Fruit fly (Drosophila melanogaster) whole organism, embryonic: Measurements from ENCODE around the gene Utx.

Experiments
- B-H1 ChIP-seq: fragments of 200-800 bp; sonication (Bioruptor generic); IDR thresholded peaks from 3 replicates; pipeline ENCODE4 v1.3.6; 2022; ENCODE audit warnings: missing biosample characterization, missing genetic modification characterization
- CG1024 ChIP-seq: fragments of 200-800 bp; sonication (Bioruptor generic); IDR thresholded peaks from 2 replicates; pipeline ENCODE4 v1.3.6; 2022; ENCODE audit warnings: missing biosample characterization, missing genetic modification characterization
- CG10267 ChIP-seq: fragments of 200-800 bp; sonication (Bioruptor generic); optimal IDR thresholded peaks from 2 replicates; lab custom pipeline; 2018; ENCODE audit warnings: missing biosample characterization, mild to moderate bottlenecking, missing genetic modification characterization, moderate library complexity
- CG11085 ChIP-seq: fragments of 200-800 bp; sonication (Bioruptor generic); IDR thresholded peaks from 2 replicates; pipeline ENCODE4 v1.3.6; 2022; ENCODE audit warnings: missing biosample characterization, missing genetic modification characterization
- CG13775 ChIP-seq: fragments of 200-800 bp; sonication (Bioruptor generic); optimal IDR thresholded peaks from 3 replicates; lab custom pipeline; 2017; ENCODE audit warnings: missing biosample characterization, mild to moderate bottlenecking, missing genetic modification characterization
- CG15479 ChIP-seq: fragments of 200-800 bp; sonication (Bioruptor generic); optimal IDR thresholded peaks from 3 replicates; lab custom pipeline; 2019; ENCODE audit warnings: missing biosample characterization, mild to moderate bottlenecking, missing genetic modification characterization, moderate library complexity
- CG15514 ChIP-seq: fragments of 200-800 bp; sonication (Bioruptor generic); optimal IDR thresholded peaks from 3 replicates; lab custom pipeline; 2017; ENCODE audit warnings: missing biosample characterization, missing genetic modification characterization, mild to moderate bottlenecking, moderate library complexity, missing genetic modification reagents
- CG1603 ChIP-seq: fragments of 200-800 bp; sonication (Bioruptor generic); optimal IDR thresholded peaks from 2 replicates; lab custom pipeline; 2019; ENCODE audit warnings: missing biosample characterization, mild to moderate bottlenecking, missing genetic modification characterization, moderate library complexity
- CG17568 ChIP-seq: fragments of 200-800 bp; sonication (Bioruptor generic); optimal IDR thresholded peaks from 2 replicates; lab custom pipeline; 2018; ENCODE audit warnings: missing biosample characterization, mild to moderate bottlenecking, missing genetic modification characterization, moderate library complexity
- CG30020 ChIP-seq: fragments of 200-800 bp; optimal IDR thresholded peaks from 2 replicates; lab custom pipeline; 2019; ENCODE audit warnings: missing biosample characterization, mild to moderate bottlenecking, missing genetic modification characterization, moderate library complexity
- CG34422 ChIP-seq: fragments of 200-800 bp; sonication (Bioruptor generic); IDR thresholded peaks from 3 replicates; pipeline ENCODE4 v1.3.6; 2022; ENCODE audit warnings: missing biosample characterization, missing genetic modification characterization
- CG42726 ChIP-seq: fragments of 200-800 bp; sonication (Bioruptor generic); IDR thresholded peaks from 2 replicates; pipeline ENCODE4 v1.3.6; 2022; ENCODE audit warnings: missing biosample characterization, missing genetic modification characterization; ENCODE audit not compliant: partially characterized antibody
- CG4424 ChIP-seq: fragments of 200-800 bp; sonication (Bioruptor generic); optimal IDR thresholded peaks from 3 replicates; lab custom pipeline; 2016; ENCODE audit warnings: missing biosample characterization, missing genetic modification characterization
- CG4617 ChIP-seq: fragments of 200-800 bp; sonication (Bioruptor generic); optimal IDR thresholded peaks from 3 replicates; lab custom pipeline; 2016; ENCODE audit warnings: missing biosample characterization, missing genetic modification characterization, borderline replicate concordance
- CG6254 ChIP-seq: fragments of 200-800 bp; sonication (Bioruptor generic); optimal IDR thresholded peaks from 3 replicates; lab custom pipeline; 2017; ENCODE audit warnings: mild to moderate bottlenecking, missing biosample characterization, missing genetic modification reagents, missing genetic modification characterization
- CG6791 ChIP-seq: fragments of 200-800 bp; sonication (Bioruptor generic); IDR thresholded peaks from 3 replicates; pipeline ENCODE4 v1.3.6; 2022; ENCODE audit warnings: missing biosample characterization, missing genetic modification characterization; ENCODE audit not compliant: partially characterized antibody
- CG7271 ChIP-seq: fragments of 200-800 bp; sonication (Bioruptor generic); optimal IDR thresholded peaks from 2 replicates; lab custom pipeline; 2018; ENCODE audit warnings: missing biosample characterization, mild to moderate bottlenecking, missing genetic modification characterization, moderate library complexity
- CG8388 ChIP-seq: fragments of 200-800 bp; sonication (Bioruptor generic); optimal IDR thresholded peaks from 2 replicates; lab custom pipeline; 2019; ENCODE audit warnings: missing biosample characterization, mild to moderate bottlenecking, missing genetic modification characterization, moderate library complexity
- CG8765 ChIP-seq: fragments of 200-800 bp; sonication (Bioruptor generic); IDR thresholded peaks from 2 replicates; pipeline ENCODE4 v1.3.6; 2022; ENCODE audit warnings: missing biosample characterization, missing genetic modification characterization
- Dip3 ChIP-seq: fragments of 200-800 bp; sonication (Bioruptor generic); optimal IDR thresholded peaks from 3 replicates; lab custom pipeline; 2016; ENCODE audit warnings: missing biosample characterization, missing genetic modification characterization
- Dp ChIP-seq: fragments of 200-800 bp; sonication (Bioruptor generic); optimal IDR thresholded peaks from 2 replicates; lab custom pipeline; 2018; ENCODE audit warnings: missing biosample characterization, mild to moderate bottlenecking, missing genetic modification characterization, moderate library complexity
- Drgx ChIP-seq: fragments of 200-800 bp; sonication (Bioruptor generic); IDR thresholded peaks from 2 replicates; pipeline ENCODE4 v1.3.6; 2022; ENCODE audit warnings: missing biosample characterization, missing genetic modification characterization
- E2f2 ChIP-seq: fragments of 200-800 bp; sonication (Bioruptor generic); IDR thresholded peaks from 2 replicates; pipeline ENCODE4 v1.3.6; 2022; ENCODE audit warnings: missing biosample characterization, missing genetic modification characterization
- Ets97D ChIP-seq: fragments of 200-800 bp; sonication (Bioruptor generic); optimal IDR thresholded peaks from 3 replicates; lab custom pipeline; 2016; ENCODE audit warnings: missing biosample characterization, missing genetic modification characterization
- Kr ChIP-seq: fragments of 200-800 bp; sonication (Bioruptor generic); optimal IDR thresholded peaks from 2 replicates; lab custom pipeline; 2017; ENCODE audit warnings: missing biosample characterization, mild to moderate bottlenecking, missing genetic modification characterization
- MBD-R2 ChIP-seq: fragments of 200-800 bp; sonication (Bioruptor generic); IDR thresholded peaks from 2 replicates; pipeline ENCODE4 v1.3.6; 2022; ENCODE audit warnings: missing biosample characterization, missing genetic modification characterization
- MESR4 ChIP-seq: fragments of 200-800 bp; sonication (Bioruptor generic); optimal IDR thresholded peaks from 2 replicates; lab custom pipeline; 2018; ENCODE audit warnings: missing biosample characterization, mild to moderate bottlenecking, missing genetic modification characterization, moderate library complexity
- Nf-YA ChIP-seq: fragments of 200-800 bp; sonication (Bioruptor generic); IDR thresholded peaks from 2 replicates; pipeline ENCODE4 v1.3.6; 2022; ENCODE audit warnings: missing biosample characterization, missing genetic modification characterization
- Rx ChIP-seq: fragments of 200-800 bp; sonication (Bioruptor generic); IDR thresholded peaks from 2 replicates; pipeline ENCODE4 v1.3.6; 2022; ENCODE audit warnings: missing biosample characterization, missing genetic modification characterization
- Scr ChIP-seq: fragments of 200-800 bp; sonication (Bioruptor generic); IDR thresholded peaks from 2 replicates; pipeline ENCODE4 v1.3.6; 2022; ENCODE audit warnings: missing biosample characterization, missing genetic modification characterization; ENCODE audit not compliant: partially characterized antibody
- aop ChIP-seq: fragments of 200-800 bp; sonication (Bioruptor generic); IDR thresholded peaks from 2 replicates; pipeline ENCODE4 v1.3.6; 2022; ENCODE audit warnings: missing biosample characterization, missing genetic modification characterization
- cg ChIP-seq: fragments of 200-800 bp; sonication (Bioruptor generic); optimal IDR thresholded peaks from 3 replicates; lab custom pipeline; 2019; ENCODE audit warnings: missing biosample characterization, mild to moderate bottlenecking, missing genetic modification characterization, moderate library complexity
- danr ChIP-seq: fragments of 200-800 bp; sonication (Bioruptor generic); IDR thresholded peaks from 2 replicates; pipeline ENCODE4 v1.3.6; 2022; ENCODE audit warnings: missing biosample characterization, missing genetic modification characterization
- ems ChIP-seq: fragments of 200-800 bp; sonication (Bioruptor generic); optimal IDR thresholded peaks from 3 replicates; lab custom pipeline; 2016; ENCODE audit warnings: missing biosample characterization, missing genetic modification characterization
- eve ChIP-seq, 2 experiments: fragments of >200 bp; optimal IDR thresholded peaks; 2 replicates each; lab custom pipeline; 2017; ENCODE audit warnings: missing biosample characterization in 2 of 2, missing genetic modification characterization in 2 of 2
- fd64A ChIP-seq: fragments of 200-800 bp; sonication (Bioruptor generic); optimal IDR thresholded peaks from 3 replicates; lab custom pipeline; 2018; ENCODE audit warnings: missing biosample characterization, mild to moderate bottlenecking, missing genetic modification characterization
- gfzf ChIP-seq: fragments of 200-800 bp; sonication (Bioruptor generic); optimal IDR thresholded peaks from 2 replicates; lab custom pipeline; 2016; ENCODE audit warnings: missing biosample characterization, mild to moderate bottlenecking, missing genetic modification characterization, moderate library complexity
- gsb-n ChIP-seq: fragments of 200-800 bp; sonication (Bioruptor generic); optimal IDR thresholded peaks from 3 replicates; lab custom pipeline; 2018; ENCODE audit warnings: missing biosample characterization, mild to moderate bottlenecking, missing genetic modification characterization
- lola ChIP-seq, 3 experiments: fragments of >200 bp in 2 of 3; fragments of 200-800 bp in 1 of 3; sonication (Bioruptor generic) in 1 of 3; optimal IDR thresholded peaks; 2 replicates each; lab custom pipeline; 2017 to 2019; ENCODE audit warnings: missing biosample characterization in 3 of 3, missing genetic modification characterization in 3 of 3, mild to moderate bottlenecking in 1 of 3, moderate library complexity in 1 of 3
- lov ChIP-seq, 2 experiments: fragments of 200-800 bp in 1 of 2; fragments of >200 bp in 1 of 2; sonication (Bioruptor generic) in 1 of 2; IDR thresholded peaks in 1 of 2; optimal IDR thresholded peaks in 1 of 2; 2 replicates in 1 of 2; 3 replicates in 1 of 2; pipeline versions ENCODE4 v1.3.6 to Lab custom; 2017 to 2022; ENCODE audit warnings: missing biosample characterization in 1 of 2, missing genetic modification characterization in 1 of 2
- nom ChIP-seq: fragments of 200-800 bp; sonication (Bioruptor generic); optimal IDR thresholded peaks from 2 replicates; lab custom pipeline; 2017; ENCODE audit warnings: missing biosample characterization, missing genetic modification characterization, mild to moderate bottlenecking, moderate library complexity, missing genetic modification reagents
- pan ChIP-seq, 4 experiments: fragments of >200 bp in 3 of 4; fragments of 200-800 bp in 1 of 4; sonication (Bioruptor generic) in 1 of 4; optimal IDR thresholded peaks in 3 of 4; IDR thresholded peaks in 1 of 4; 2 replicates each; pipeline versions ENCODE4 v1.3.6 to Lab custom; 2017 to 2022; ENCODE audit warnings: missing biosample characterization in 2 of 4, missing genetic modification characterization in 2 of 4, mixed read lengths in 1 of 4
- pfk ChIP-seq: fragments of 200-800 bp; sonication (Bioruptor generic); optimal IDR thresholded peaks from 2 replicates; lab custom pipeline; 2018; ENCODE audit warnings: missing biosample characterization, mild to moderate bottlenecking, missing genetic modification characterization, moderate library complexity
- row ChIP-seq: fragments of 200-800 bp; sonication (Bioruptor generic); IDR thresholded peaks from 3 replicates; pipeline ENCODE4 v1.3.6; 2022; ENCODE audit warnings: missing biosample characterization, missing genetic modification characterization
- sens ChIP-seq: fragments of 200-800 bp; sonication (Bioruptor generic); peaks from one replicate; lab custom pipeline; 2016; ENCODE audit warnings: missing biosample characterization, missing genetic modification characterization
- sima ChIP-seq: fragments of 200-800 bp; sonication (Bioruptor generic); optimal IDR thresholded peaks from 2 replicates; lab custom pipeline; 2016; ENCODE audit warnings: missing biosample characterization, missing genetic modification characterization
- zfh1 ChIP-seq: fragments of 200-800 bp; sonication (Bioruptor generic); IDR thresholded peaks from 3 replicates; pipeline ENCODE4 v1.3.6; 2022; ENCODE audit warnings: missing biosample characterization, missing genetic modification characterization

The Utx gene

dm6 chr2L:10259960-10260749, 18.5 kb downstream of the Utx start:
- TF ChIP-seq sima (GFP tag; lab: Kevin White, UChicago) (no peak), CG15479 (GFP tag; lab: Kevin White, UChicago) (peak; percentile 47), lov (optimal IDR thresholded peaks at IDR 0.05; lab: Kevin White, UChicago) (peak; percentile 80), lov (GFP tag; IDR thresholded peaks at IDR 0.05; lab: Robert Waterston, UW) (no peak), CG13775 (no peak), B-H1 (GFP tag; lab: Robert Waterston, UW) (no peak), CG4424 (no peak), CG42726 (no peak), Drgx (GFP tag; lab: Robert Waterston, UW) (0 out of 2 replicates have a peak, but pooled peaks have one; percentile 27), pan (optimal IDR thresholded peaks at IDR 0.05; lab: Kevin White, UChicago) (no peak), pan (GFP tag; optimal IDR thresholded peaks at IDR 0.05 in 1 of 2, IDR thresholded peaks at IDR 0.05 in 1 of 2) (peak in 1 of 2 experiments; percentile 48), Rx (GFP tag; lab: Robert Waterston, UW) (no peak), cg (GFP tag; lab: Kevin White, UChicago) (peak; percentile 91), sens (peak; percentile 49), fd64A (no peak), zfh1 (peak; percentile 13; the same call in 1 of the 3 replicates), danr (no peak), eve (GFP tag; optimal IDR thresholded peaks at IDR 0.05; lab: Kevin White, UChicago) (peak in 1 of 2 experiments; percentile 36), CG11085 (GFP tag; lab: Robert Waterston, UW) (no peak), CG8388 (peak; percentile 99), CG17568 (GFP tag; lab: Kevin White, UChicago) (no peak), lola (GFP tag; optimal IDR thresholded peaks at IDR 0.05; lab: Kevin White, UChicago) (peak in 1 of 3 experiments; percentile 44), aop (GFP tag; lab: Robert Waterston, UW) (no peak), Kr (GFP tag; lab: Kevin White, UChicago) (peak; percentile 68)

- TF ChIP-seq E2f2 (GFP tag; lab: Robert Waterston, UW) = 0 out of 2 replicates have a peak, but pooled peaks have one; percentile 8
- peak; percentile 15 for TF ChIP-seq CG4617
- peak; percentile 77 for TF ChIP-seq MESR4 (GFP tag; lab: Kevin White, UChicago)
- TF ChIP-seq Scr (GFP tag; lab: Robert Waterston, UW) = peak; percentile 26; the same call in 1 of the 2 replicates
- no peak for TF ChIP-seq gsb-n (tag; lab: Kevin White, UChicago)
- peak; percentile 100 for TF ChIP-seq CG1603 (tag; lab: Kevin White, UChicago)
- peak; percentile 4 for TF ChIP-seq nom (GFP tag; lab: Kevin White, UChicago)
- peak; percentile 50; the same call in 1 of the 3 replicates for TF ChIP-seq row (GFP tag; lab: Robert Waterston, UW)
- no peak for TF ChIP-seq ems
- TF ChIP-seq MBD-R2 (GFP tag; lab: Robert Waterston, UW) = peak; percentile 70
- TF ChIP-seq CG8765 (GFP tag; lab: Robert Waterston, UW) = no peak
- no peak for TF ChIP-seq Dip3
- TF ChIP-seq CG6254 (GFP tag; lab: Kevin White, UChicago) = no peak
- peak; percentile 97 for TF ChIP-seq pfk (GFP tag; lab: Kevin White, UChicago)
- TF ChIP-seq CG7271 (tag; lab: Kevin White, UChicago) = peak; percentile 23
- TF ChIP-seq CG15514 (GFP tag; lab: Kevin White, UChicago) = no peak
- peak; percentile 99 for TF ChIP-seq CG30020 (tag; lab: Kevin White, UChicago)
- TF ChIP-seq Ets97D (GFP tag; lab: Kevin White, UChicago) = peak; percentile 26
- TF ChIP-seq eve (GFP tag; optimal IDR thresholded peaks at IDR 0.05; lab: Kevin White, UChicago) = peak in 1 of 2 experiments; percentile 45
- TF ChIP-seq gfzf (GFP tag; lab: Kevin White, UChicago) = peak; percentile 39
- TF ChIP-seq Nf-YA = no peak
- no peak for TF ChIP-seq CG34422 (GFP tag; lab: Robert Waterston, UW)
- TF ChIP-seq cg (GFP tag; lab: Kevin White, UChicago) = peak; percentile 5
- TF ChIP-seq CG10267 (tag; lab: Kevin White, UChicago) = peak; percentile 17
- TF ChIP-seq CG1024 (GFP tag; lab: Robert Waterston, UW) = peak; percentile 90
- peak; percentile 25 for TF ChIP-seq Dp (GFP tag; lab: Kevin White, UChicago)
- peak; percentile 20; the same call in 1 of the 3 replicates for TF ChIP-seq CG6791 (GFP tag; lab: Robert Waterston, UW)
Observed at dm6 chr2L:10255725-10256158, 22.9 kb downstream of the Utx start, which contains the start of gene CG5676. CG5676 (minus strand) TSS chr2L:10255891.
